Worm (Caenorhabditis elegans) whole organism, L4 larva: Measurements from ENCODE around the gene mrps-31.

Source experiments
- aly-2 ChIP-seq: sonication (generic microtip); optimal IDR thresholded peaks from 2 replicates; lab custom pipeline; 2018; ENCODE audit warnings: missing biosample characterization, missing genetic modification characterization
- daf-12 ChIP-seq: fragments of 150-350 bp; optimal IDR thresholded peaks from 2 replicates; lab custom pipeline; 2014; ENCODE audit warnings: missing biosample characterization, missing genetic modification reagents, missing genetic modification characterization
- mep-1 ChIP-seq: fragments of 150-350 bp; sonication (generic microtip); optimal IDR thresholded peaks from 3 replicates; lab custom pipeline; 2014; ENCODE audit warnings: missing biosample characterization, missing genetic modification characterization
- nhr-11 ChIP-seq: fragments of 150-350 bp; optimal IDR thresholded peaks from 2 replicates; lab custom pipeline; 2014; ENCODE audit warnings: missing biosample characterization, missing genetic modification characterization
- nhr-76 ChIP-seq: fragments of 150-350 bp; optimal IDR thresholded peaks from 2 replicates; lab custom pipeline; 2014; ENCODE audit warnings: missing biosample characterization, missing genetic modification characterization

DNA sequence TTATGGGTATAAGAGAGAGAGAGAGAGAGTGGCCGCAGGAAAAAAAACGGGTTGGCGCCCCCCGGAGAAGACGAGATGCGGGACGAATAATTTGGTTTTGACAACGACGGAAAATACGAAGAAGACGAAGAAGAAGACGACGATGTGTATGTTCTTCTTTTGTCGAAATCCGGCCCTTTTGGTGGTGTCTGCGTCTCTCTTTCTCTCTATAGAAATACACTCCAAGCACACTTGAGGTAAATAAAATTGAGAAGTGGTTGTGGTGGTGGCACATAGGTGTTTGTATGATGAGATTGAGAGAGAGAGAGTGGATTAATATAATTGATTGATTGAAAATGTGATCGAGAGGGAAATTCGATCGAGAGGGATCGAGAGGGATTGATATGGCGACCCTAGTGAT lies 42.7 kb upstream of the mrps-31 start:
- TF ChIP-seq mep-1 (tag; lab: Kevin White, UChicago) (peak; percentile 47), nhr-76 (tag; lab: Kevin White, UChicago) (no peak), nhr-11 (tag; lab: Kevin White, UChicago) (no peak), daf-12 (no peak), aly-2 (tag; lab: Kevin White, UChicago) (no peak)
